Fruit fly (Drosophila melanogaster): Measurements from ENCODE around the gene CG33098.

The CG33098 gene

DNA sequence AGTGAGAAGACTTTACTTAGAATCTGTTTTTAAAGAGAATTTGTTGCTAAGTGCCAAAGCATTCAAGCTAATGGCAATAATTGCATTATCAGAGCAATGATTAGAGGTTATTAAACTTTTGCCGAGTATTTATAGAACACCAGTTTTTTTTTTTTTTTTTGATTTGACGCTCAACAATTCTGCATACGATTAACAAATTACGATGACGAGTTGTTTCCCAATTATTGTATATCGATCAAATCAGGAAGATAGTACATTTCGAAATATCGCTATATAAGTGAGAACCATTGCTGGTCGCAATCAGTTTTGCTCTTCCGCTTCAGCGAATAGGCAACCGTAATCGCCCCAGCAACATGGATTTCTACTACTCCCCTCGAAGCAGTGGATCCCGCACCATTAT, 13.2 kb upstream of the CG33098 start, which contains the start of gene GstD4:
GstD4 (plus strand) TSS at position 301 of the 400 bp plus-strand sequence.
- TF ChIP-seq CG15710 (tag; optimal IDR thresholded peaks at IDR 0.05), result no peak
- peak; percentile 21 for TF ChIP-seq EcR (GFP tag; optimal IDR thresholded peaks at IDR 0.05)

DNA sequence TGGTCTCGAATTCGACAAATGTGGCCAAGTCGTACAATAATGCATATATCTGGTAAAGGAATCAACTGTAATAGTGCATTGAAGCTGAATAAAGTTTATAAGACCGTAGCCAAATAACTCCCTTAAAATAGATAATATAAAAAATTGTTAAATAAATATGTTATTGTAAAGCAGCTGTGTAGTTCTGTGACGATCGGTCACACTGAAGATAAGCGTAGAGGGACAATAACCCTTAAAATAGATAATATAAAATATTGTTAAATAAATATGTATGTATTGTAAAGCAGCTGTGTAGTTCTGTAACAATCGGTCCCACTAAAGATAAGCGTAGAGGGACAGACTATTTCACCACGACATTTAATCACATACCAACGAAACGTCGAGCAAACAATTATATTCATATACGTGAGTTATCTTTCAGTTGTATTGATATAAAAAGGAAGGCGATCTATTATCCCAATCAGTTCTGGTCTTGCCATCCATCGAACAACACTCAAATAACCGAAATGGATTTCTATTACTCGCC, 11.7 kb upstream of the CG33098 start, which contains the start of gene GstD5:
GstD5 (plus strand) TSS at position 476 of the 526 bp plus-strand sequence.
- peak; percentile 76 for TF ChIP-seq EcR (GFP tag; optimal IDR thresholded peaks at IDR 0.05)
- TF ChIP-seq CG8301 (tag; optimal IDR thresholded peaks at IDR 0.05), result no peak
- TF ChIP-seq gl (tag; optimal IDR thresholded peaks at IDR 0.05), result no peak
- no peak for TF ChIP-seq CG15710 (tag; optimal IDR thresholded peaks at IDR 0.05)
- no peak for TF ChIP-seq CG9948 (tag; optimal IDR thresholded peaks at IDR 0.05)
- no peak for TF ChIP-seq Ets98B (GFP tag; IDR thresholded peaks at IDR 0.05)

dm6 chr3R:12376828-12377227, 10.2 kb upstream of the CG33098 start, which contains the start of gene GstD6:
Gene GstD6, plus strand, starts transcription at chr3R:12377128.
- TF ChIP-seq CG8159 (tag; optimal IDR thresholded peaks at IDR 0.05), result no peak
- no peak for TF ChIP-seq CG12605 (GFP tag; IDR thresholded peaks at IDR 0.05)
- no peak for TF ChIP-seq CG4496 (GFP tag; IDR thresholded peaks at IDR 0.05)
- no peak for TF ChIP-seq Snoo (tag; optimal IDR thresholded peaks at IDR 0.05)
- TF ChIP-seq fd96Ca (GFP tag; IDR thresholded peaks at IDR 0.05), result no peak
- TF ChIP-seq CG17806 (tag; optimal IDR thresholded peaks at IDR 0.05), result no peak

- TF ChIP-seq Snoo (tag; optimal IDR thresholded peaks at IDR 0.05) (no peak), CG10348 (GFP tag; IDR thresholded peaks at IDR 0.05) (no peak), CG9948 (tag; optimal IDR thresholded peaks at IDR 0.05) (no peak), CG34367 (tag; optimal IDR thresholded peaks at IDR 0.05) (no peak), gl (tag; optimal IDR thresholded peaks at IDR 0.05) (no peak), EcR (GFP tag; optimal IDR thresholded peaks at IDR 0.05) (no peak)
Measured at dm6 chr3R:12378200-12378599, 8.8 kb upstream of the CG33098 start, which contains the start of gene GstD7. Gene GstD7, plus strand, starts transcription at chr3R:12378500.

dm6 chr3R:12379249-12379648, 7.7 kb upstream of the CG33098 start:
- TF ChIP-seq Ets98B (GFP tag; IDR thresholded peaks at IDR 0.05), result no peak
- TF ChIP-seq CG9948 (tag; optimal IDR thresholded peaks at IDR 0.05), result no peak
- TF ChIP-seq Snoo (tag; optimal IDR thresholded peaks at IDR 0.05), result no peak
- TF ChIP-seq CG15710 (tag; optimal IDR thresholded peaks at IDR 0.05), result no peak
- TF ChIP-seq CG8159 (tag; optimal IDR thresholded peaks at IDR 0.05), result no peak
- no peak for TF ChIP-seq Pif1B (GFP tag; optimal IDR thresholded peaks at IDR 0.05)
- no peak for TF ChIP-seq CG34367 (tag; optimal IDR thresholded peaks at IDR 0.05)

- TF ChIP-seq rn (GFP tag; IDR thresholded peaks at IDR 0.05) (no peak), CG32121 (GFP tag; IDR thresholded peaks at IDR 0.05) (no peak), EcR (GFP tag; optimal IDR thresholded peaks at IDR 0.05) (no peak), CG17806 (tag; optimal IDR thresholded peaks at IDR 0.05) (no peak), CG12605 (GFP tag; IDR thresholded peaks at IDR 0.05) (no peak), Pif1A (GFP tag; optimal IDR thresholded peaks at IDR 0.05) (no peak)
Measured at dm6 chr3R:12379708-12380107, 7.3 kb upstream of the CG33098 start, which contains the start of gene GstD8. Gene GstD8, plus strand, starts transcription at chr3R:12380008.

DNA sequence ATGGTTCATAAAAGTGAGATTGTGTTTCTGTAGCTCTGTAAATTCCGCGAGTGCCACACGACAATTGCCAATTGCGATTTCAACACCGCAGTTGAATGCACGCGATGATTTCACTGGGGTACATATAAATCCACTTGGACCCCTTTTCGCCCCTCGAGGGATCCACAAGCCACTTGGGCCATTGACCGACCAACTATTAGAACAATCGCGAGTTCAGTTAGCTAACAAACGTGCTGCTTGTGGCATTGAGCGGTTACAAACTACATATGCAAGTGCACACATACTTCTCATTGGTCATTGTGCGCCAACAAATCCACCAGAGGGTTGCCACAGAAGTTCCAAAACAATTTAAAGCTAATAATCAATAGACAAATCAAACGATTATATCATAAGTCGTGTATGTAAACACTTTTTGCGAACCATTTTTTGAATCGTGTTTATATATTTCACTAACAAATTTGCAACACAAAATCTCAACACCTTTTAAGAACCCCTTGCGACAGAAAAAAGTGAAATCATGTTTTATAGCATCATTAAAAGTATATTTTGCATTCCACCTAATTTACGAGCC, 5.8 kb upstream of the CG33098 start:
- no peak for TF ChIP-seq CG8159 (tag; optimal IDR thresholded peaks at IDR 0.05)
- TF ChIP-seq fd96Ca (GFP tag; IDR thresholded peaks at IDR 0.05), result no peak; the same call in 2 of the 3 replicates
- TF ChIP-seq CG8301 (tag; optimal IDR thresholded peaks at IDR 0.05), result peak; percentile 73
- TF ChIP-seq CG4496 (GFP tag; IDR thresholded peaks at IDR 0.05), result peak; percentile 67
- no peak for TF ChIP-seq CG17806 (tag; optimal IDR thresholded peaks at IDR 0.05)
- peak; percentile 69 for TF ChIP-seq CG14655 (GFP tag; optimal IDR thresholded peaks at IDR 0.05)
- TF ChIP-seq EcR (GFP tag; optimal IDR thresholded peaks at IDR 0.05), result peak; percentile 58
- TF ChIP-seq CG32121 (GFP tag; IDR thresholded peaks at IDR 0.05), result peak; percentile 58; the same call in 1 of the 2 replicates
- TF ChIP-seq Ets98B (GFP tag; IDR thresholded peaks at IDR 0.05), result peak; percentile 55; the same call in 1 of the 2 replicates

DNA sequence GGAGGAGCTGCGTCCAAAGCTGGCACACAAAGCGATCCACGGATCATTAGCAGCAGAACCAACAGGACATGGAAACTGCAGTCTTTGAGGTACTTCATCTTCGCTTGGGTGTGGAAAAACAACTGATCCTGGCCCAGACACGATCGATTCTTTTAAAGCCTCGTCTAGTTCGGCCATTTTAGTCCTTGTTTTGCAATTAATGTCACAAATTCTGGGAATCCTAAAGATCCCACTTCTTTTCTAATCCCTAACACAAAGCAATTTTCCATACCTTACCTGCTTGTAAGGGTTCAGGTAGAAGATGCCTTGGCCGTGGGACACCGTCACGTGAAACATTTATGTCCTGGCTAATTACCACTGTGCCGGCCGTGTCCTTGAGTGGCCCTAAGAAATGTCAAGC, 4.4 kb upstream of the CG33098 start, which contains the start of gene CG10035:
CG10035 (minus strand) TSS at position 129 of the 400 bp plus-strand sequence.
- TF ChIP-seq CG17806 (tag; optimal IDR thresholded peaks at IDR 0.05), result no peak
- TF ChIP-seq CG34367 (tag; optimal IDR thresholded peaks at IDR 0.05), result no peak
- no peak for TF ChIP-seq CG13204 (GFP tag; optimal IDR thresholded peaks at IDR 0.05)
- no peak for TF ChIP-seq CG12605 (GFP tag; IDR thresholded peaks at IDR 0.05)
- no peak for TF ChIP-seq CG8159 (tag; optimal IDR thresholded peaks at IDR 0.05)
- no peak for TF ChIP-seq Snoo (tag; optimal IDR thresholded peaks at IDR 0.05)
